ENCODE assay signal across 2 fruit fly cellular contexts in the genomic region with DNA sequence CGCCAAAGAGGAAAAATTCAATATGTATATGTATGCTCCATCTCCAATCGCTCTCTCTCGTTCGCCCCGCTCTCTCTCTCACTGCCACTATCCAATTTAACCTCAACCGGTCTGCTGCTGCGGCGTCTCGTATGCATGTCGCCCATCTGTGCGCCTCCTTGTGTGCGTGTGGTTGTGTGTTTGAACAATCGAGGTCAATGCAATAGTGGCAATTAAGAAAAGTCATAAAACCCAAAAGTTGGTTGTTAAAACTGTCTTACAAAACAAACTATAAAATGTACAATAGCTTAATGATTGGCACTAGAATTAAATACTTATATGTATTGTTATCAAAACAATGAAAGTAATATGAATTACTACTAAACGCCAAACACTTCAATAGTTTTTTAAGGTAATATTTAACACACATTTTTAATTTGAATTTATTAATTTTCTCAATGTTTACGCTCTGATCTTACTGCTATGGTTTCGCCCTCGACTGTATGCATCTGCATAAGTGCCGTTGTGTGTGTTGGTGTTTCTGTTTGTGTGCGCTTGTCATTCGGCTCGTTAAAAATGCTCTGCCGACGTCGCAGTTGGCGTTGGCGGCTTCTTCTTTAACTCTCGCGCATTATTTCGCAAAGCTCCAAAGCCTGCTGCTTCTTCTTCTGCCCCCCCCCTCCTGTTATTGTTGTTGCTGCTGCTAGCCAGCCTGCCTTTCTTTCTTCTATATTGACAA.
TF ChIP-seq lines count a peak whose summit lies in the region.

No protein-coding gene starts in this region.

TF ChIP-seq in whole organism, embryonic, 481 proteins besides CTCF, POLR2A, EP300 and RAD21 (continued from another document and continues in another):
- TF ChIP-seq schlank (tag; optimal IDR thresholded peaks at IDR 0.05; lab: Kevin White, UChicago), result peak; percentile 84
- TF ChIP-seq Meics (GFP tag; optimal IDR thresholded peaks at IDR 0.05; lab: Kevin White, UChicago), result peak; percentile 97
- TF ChIP-seq CG5180 (GFP tag; optimal IDR thresholded peaks at IDR 0.05; lab: Kevin White, UChicago), result peak; percentile 94
- TF ChIP-seq ind (GFP tag; optimal IDR thresholded peaks at IDR 0.05; lab: Kevin White, UChicago), result peak; percentile 92
- peak; percentile 45 for TF ChIP-seq MESR4 (GFP tag; optimal IDR thresholded peaks at IDR 0.05; lab: Kevin White, UChicago)
- peak; percentile 76 for TF ChIP-seq CG17802 (tag; optimal IDR thresholded peaks at IDR 0.05; lab: Kevin White, UChicago)
- peak; percentile 81 for TF ChIP-seq HLH54F (GFP tag; optimal IDR thresholded peaks at IDR 0.05; lab: Kevin White, UChicago)
- peak; percentile 75 for TF ChIP-seq cas (GFP tag; IDR thresholded peaks at IDR 0.05; lab: Robert Waterston, UW)
- TF ChIP-seq nom (GFP tag; optimal IDR thresholded peaks at IDR 0.05; lab: Kevin White, UChicago), result peak; percentile 96
- peak; percentile 53; the same call in 1 of the 2 replicates for TF ChIP-seq CG17612 (GFP tag; IDR thresholded peaks at IDR 0.05; lab: Robert Waterston, UW)
- TF ChIP-seq zen (tag; optimal IDR thresholded peaks at IDR 0.05; lab: Kevin White, UChicago), result peak; percentile 98
- peak; percentile 97 for TF ChIP-seq CG16815 (GFP tag; optimal IDR thresholded peaks at IDR 0.05; lab: Kevin White, UChicago)
- peak; percentile 99 for TF ChIP-seq CG12659 (GFP tag; optimal IDR thresholded peaks at IDR 0.05; lab: Kevin White, UChicago)
- peak; percentile 93 for TF ChIP-seq ttk (GFP tag; IDR thresholded peaks at IDR 0.05; lab: Robert Waterston, UW)
- TF ChIP-seq onecut (GFP tag; IDR thresholded peaks at IDR 0.05; lab: Robert Waterston, UW), result peak; percentile 89
- peak; percentile 96 for TF ChIP-seq D19A (tag; optimal IDR thresholded peaks at IDR 0.05; lab: Kevin White, UChicago)
- TF ChIP-seq gt (GFP tag; IDR thresholded peaks at IDR 0.05; lab: Robert Waterston, UW), result peak; percentile 59; the same call in 1 of the 2 replicates
- peak; percentile 75 for TF ChIP-seq Atf-2 (GFP tag; optimal IDR thresholded peaks at IDR 0.05; lab: Kevin White, UChicago)
- TF ChIP-seq nmo (GFP tag; optimal IDR thresholded peaks at IDR 0.05; lab: Kevin White, UChicago), result peak; percentile 99
- peak; percentile 93 for TF ChIP-seq lilli (GFP tag; optimal IDR thresholded peaks at IDR 0.05; lab: Kevin White, UChicago)
- peak; percentile 98 for TF ChIP-seq CG10209 (GFP tag; optimal IDR thresholded peaks at IDR 0.05; lab: Kevin White, UChicago)
- TF ChIP-seq ro (GFP tag; IDR thresholded peaks at IDR 0.05; lab: Robert Waterston, UW), result peak; percentile 83
- peak; percentile 87 for TF ChIP-seq CG15514 (GFP tag; optimal IDR thresholded peaks at IDR 0.05; lab: Kevin White, UChicago)
- no peak for TF ChIP-seq CG1832 (GFP tag; optimal IDR thresholded peaks at IDR 0.05; lab: Kevin White, UChicago)
- TF ChIP-seq Hr39 (optimal IDR thresholded peaks at IDR 0.05; lab: Kevin White, UChicago), result no peak
- no peak; the same call in 2 of the 3 replicates for TF ChIP-seq z (GFP tag; IDR thresholded peaks at IDR 0.05; lab: Robert Waterston, UW)
- no peak for TF ChIP-seq pan (optimal IDR thresholded peaks at IDR 0.05; lab: Kevin White, UChicago)
- peak in 1 of 2 experiments; percentile 95 for TF ChIP-seq pan (GFP tag; optimal IDR thresholded peaks at IDR 0.05 in 1 of 2, IDR thresholded peaks at IDR 0.05 in 1 of 2)
- no peak for TF ChIP-seq vnd (GFP tag; IDR thresholded peaks at IDR 0.05; lab: Robert Waterston, UW; ENCODE audit: partially characterized antibody)
- TF ChIP-seq dm (GFP tag; optimal IDR thresholded peaks at IDR 0.05; lab: Kevin White, UChicago), result peak; percentile 71
- TF ChIP-seq CG6175 (GFP tag; IDR thresholded peaks at IDR 0.05; lab: Robert Waterston, UW), result peak; percentile 77; the same call in 2 of the 3 replicates
- TF ChIP-seq danr (GFP tag; IDR thresholded peaks at IDR 0.05; lab: Robert Waterston, UW), result peak; percentile 90
- peak; percentile 88 for TF ChIP-seq CG9215 (GFP tag; IDR thresholded peaks at IDR 0.05; lab: Robert Waterston, UW)
- peak; percentile 86 for TF ChIP-seq Bteb2 (GFP tag; optimal IDR thresholded peaks at IDR 0.05; lab: Kevin White, UChicago)
- TF ChIP-seq sim (GFP tag; IDR thresholded peaks at IDR 0.05; lab: Robert Waterston, UW), result peak; percentile 91
- TF ChIP-seq ken (GFP tag; IDR thresholded peaks at IDR 0.05; lab: Robert Waterston, UW), result peak; percentile 75
- peak; percentile 92 for TF ChIP-seq bigmax (GFP tag; optimal IDR thresholded peaks at IDR 0.05; lab: Kevin White, UChicago)
- TF ChIP-seq ab (GFP tag; optimal IDR thresholded peaks at IDR 0.05; lab: Kevin White, UChicago), result peak; percentile 51
- peak; percentile 96 for TF ChIP-seq oc (tag; optimal IDR thresholded peaks at IDR 0.05; lab: Kevin White, UChicago)
- TF ChIP-seq crol (GFP tag; IDR thresholded peaks at IDR 0.05; lab: Robert Waterston, UW), result peak; percentile 15; the same call in 1 of the 2 replicates
- TF ChIP-seq p53 (GFP tag; optimal IDR thresholded peaks at IDR 0.05; lab: Kevin White, UChicago), result peak; percentile 74
- TF ChIP-seq CG18262 (tag; optimal IDR thresholded peaks at IDR 0.05; lab: Kevin White, UChicago), result peak; percentile 100
- TF ChIP-seq wek (GFP tag; optimal IDR thresholded peaks at IDR 0.05; lab: Kevin White, UChicago), result peak; percentile 87
- TF ChIP-seq fd96Cb (tag; optimal IDR thresholded peaks at IDR 0.05; lab: Kevin White, UChicago), result peak; percentile 97
- TF ChIP-seq NK7.1 (GFP tag; optimal IDR thresholded peaks at IDR 0.05; lab: Kevin White, UChicago), result peak; percentile 67
- peak; percentile 98 for TF ChIP-seq Med (GFP tag; lab: Kevin White, UChicago)
- TF ChIP-seq cato (GFP tag; optimal IDR thresholded peaks at IDR 0.05; lab: Kevin White, UChicago; ENCODE audit: borderline replicate concordance), result peak; percentile 96
- peak; percentile 91 for TF ChIP-seq wor (GFP tag; IDR thresholded peaks at IDR 0.05; lab: Robert Waterston, UW)
- TF ChIP-seq zf30C (GFP tag; optimal IDR thresholded peaks at IDR 0.05; lab: Kevin White, UChicago), result no peak
- peak; percentile 97 for TF ChIP-seq HmgZ (tag; optimal IDR thresholded peaks at IDR 0.05; lab: Kevin White, UChicago)
- peak; percentile 65 for TF ChIP-seq Nf-YA (GFP tag; IDR thresholded peaks at IDR 0.05; lab: Robert Waterston, UW)
- peak; percentile 98 for TF ChIP-seq CG12104 (GFP tag; optimal IDR thresholded peaks at IDR 0.05; lab: Kevin White, UChicago)
- TF ChIP-seq Hsf (GFP tag; optimal IDR thresholded peaks at IDR 0.05; lab: Kevin White, UChicago), result peak; percentile 93
- TF ChIP-seq CG10462 (GFP tag; optimal IDR thresholded peaks at IDR 0.05; lab: Kevin White, UChicago), result peak; percentile 91
- peak; percentile 90 for TF ChIP-seq slou (GFP tag; optimal IDR thresholded peaks at IDR 0.05; lab: Kevin White, UChicago)
- peak; percentile 89 for TF ChIP-seq sd (tag; optimal IDR thresholded peaks at IDR 0.05; lab: Kevin White, UChicago)
- TF ChIP-seq fd3F (GFP tag; optimal IDR thresholded peaks at IDR 0.05; lab: Kevin White, UChicago), result peak; percentile 95
- no peak for TF ChIP-seq Sin3A (optimal IDR thresholded peaks at IDR 0.05; lab: Kevin White, UChicago)
- peak; percentile 99 for TF ChIP-seq Sox100B (GFP tag; optimal IDR thresholded peaks at IDR 0.05; lab: Kevin White, UChicago)
- TF ChIP-seq Dll (GFP tag; IDR thresholded peaks at IDR 0.05; lab: Robert Waterston, UW; ENCODE audit: partially characterized antibody), result no peak

TF ChIP-seq in whole organism, prepupa, 60 proteins besides CTCF, POLR2A, EP300 and RAD21 (continued from another document):
- TF ChIP-seq fkh (GFP tag; optimal IDR thresholded peaks at IDR 0.05; lab: Kevin White, UChicago), result peak; percentile 88
- peak; percentile 99 for TF ChIP-seq spab (GFP tag; optimal IDR thresholded peaks at IDR 0.05; lab: Kevin White, UChicago)
- peak; percentile 98 for TF ChIP-seq CG9139 (GFP tag; optimal IDR thresholded peaks at IDR 0.05; lab: Kevin White, UChicago)
- peak; percentile 99 for TF ChIP-seq CG8632 (GFP tag; optimal IDR thresholded peaks at IDR 0.05; lab: Kevin White, UChicago)
- TF ChIP-seq dsx (GFP tag; optimal IDR thresholded peaks at IDR 0.05; lab: Kevin White, UChicago; ENCODE audit: poor library complexity, severe bottlenecking), result peak; percentile 99
- TF ChIP-seq Lpt (GFP tag; optimal IDR thresholded peaks at IDR 0.05; lab: Kevin White, UChicago), result peak; percentile 98
- TF ChIP-seq fd59A (GFP tag; optimal IDR thresholded peaks at IDR 0.05; lab: Kevin White, UChicago), result peak; percentile 99
- peak; percentile 96 for TF ChIP-seq eg (GFP tag; IDR thresholded peaks at IDR 0.05; lab: Robert Waterston, UW)
- peak; percentile 99 for TF ChIP-seq topi (GFP tag; optimal IDR thresholded peaks at IDR 0.05; lab: Kevin White, UChicago)
- TF ChIP-seq svp (GFP tag; lab: Kevin White, UChicago), result peak; percentile 99
- TF ChIP-seq CG15336 (GFP tag; IDR thresholded peaks at IDR 0.05; lab: Robert Waterston, UW), result peak; percentile 98
- peak; percentile 99 for TF ChIP-seq acj6 (GFP tag; optimal IDR thresholded peaks at IDR 0.05; lab: Kevin White, UChicago)
